Worm (Caenorhabditis elegans): ENCODE data around the gene H14N18.2.

The H14N18.2 gene

ce11 chrV:8906896-8907295 lies 25.5 kb upstream of the H14N18.2 start, which contains the start of gene frpr-11:
Gene frpr-11 (plus strand): TSS chrV:8907196.
- TF ChIP-seq pha-2 (tag; optimal IDR thresholded peaks at IDR 0.05) (no peak), npax-4 (tag; optimal IDR thresholded peaks at IDR 0.05) (no peak), pros-1 (tag; optimal IDR thresholded peaks at IDR 0.05) (no peak), hlh-6 (tag; optimal IDR thresholded peaks at IDR 0.05) (no peak), ceh-22 (tag; optimal IDR thresholded peaks at IDR 0.05) (no peak), unc-3 (GFP tag; conservative IDR thresholded peaks at IDR 0.05) (no peak), unc-3 (tag; optimal IDR thresholded peaks at IDR 0.05) (no peak)

ce11 chrV:8913940-8914339 lies 18.5 kb upstream of the H14N18.2 start, which contains the start of gene mod-1:
Gene mod-1 (minus strand): TSS chrV:8914040.
- TF ChIP-seq unc-3 (GFP tag; conservative IDR thresholded peaks at IDR 0.05) (no peak), unc-3 (tag; optimal IDR thresholded peaks at IDR 0.05) (no peak), nhr-11 (tag; optimal IDR thresholded peaks at IDR 0.05) (no peak), pros-1 (tag; optimal IDR thresholded peaks at IDR 0.05) (no peak), rnt-1 (tag; optimal IDR thresholded peaks at IDR 0.05) (no peak), ets-4 (tag; optimal IDR thresholded peaks at IDR 0.05) (no peak), fax-1 (tag; optimal IDR thresholded peaks at IDR 0.05) (no peak), ceh-18 (tag; optimal IDR thresholded peaks at IDR 0.05) (no peak), tbx-2 (tag; optimal IDR thresholded peaks at IDR 0.05) (no peak), nhr-232 (tag; optimal IDR thresholded peaks at IDR 0.05) (no peak), elt-2 (tag; optimal IDR thresholded peaks at IDR 0.05) (no peak), K09A11.1 (tag; optimal IDR thresholded peaks at IDR 0.05; ENCODE audit: insufficient read depth) (no peak), tbx-7 (tag; optimal IDR thresholded peaks at IDR 0.05) (no peak)

ce11 chrV:8922781-8923180 lies 9.6 kb upstream of the H14N18.2 start, which contains the start of gene ttr-47:
Gene ttr-47 (plus strand): TSS chrV:8923088.
- no peak for TF ChIP-seq sox-2 (GFP tag; IDR thresholded peaks at IDR 0.05)
- TF ChIP-seq unc-55 (GFP tag; optimal IDR thresholded peaks at IDR 0.05): peak; percentile 33
- TF ChIP-seq elt-2 (tag; optimal IDR thresholded peaks at IDR 0.05): peak; percentile 47

DNA sequence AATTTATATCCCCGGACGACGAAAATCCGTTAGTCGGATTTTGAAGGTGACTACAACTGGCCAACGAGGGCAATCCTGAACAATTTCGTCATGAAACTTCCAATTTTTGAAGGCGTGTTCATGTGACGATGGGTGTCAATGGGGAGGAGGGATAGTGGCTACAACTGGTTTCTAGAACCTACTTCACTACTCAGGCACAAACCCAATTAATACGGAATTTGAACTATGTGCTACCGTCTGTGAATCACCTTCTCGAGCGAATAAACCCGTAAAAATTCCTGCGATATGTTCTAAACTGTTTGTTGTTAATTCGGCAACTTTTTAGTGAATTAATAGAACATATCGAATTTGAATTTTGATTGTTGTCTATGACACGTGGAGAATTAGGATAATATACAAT lies 4.7 kb upstream of the H14N18.2 start:
- TF ChIP-seq unc-42 (tag; optimal IDR thresholded peaks at IDR 0.05) (no peak), ceh-9 (tag; optimal IDR thresholded peaks at IDR 0.05) (no peak), pha-2 (tag; optimal IDR thresholded peaks at IDR 0.05) (no peak), C38D4.7 (GFP tag; optimal IDR thresholded peaks at IDR 0.05) (no peak), hlh-15 (tag; optimal IDR thresholded peaks at IDR 0.05) (no peak), C08G9.2 (tag; optimal IDR thresholded peaks at IDR 0.05) (no peak), fax-1 (tag; optimal IDR thresholded peaks at IDR 0.05) (no peak), ceh-31 (tag; optimal IDR thresholded peaks at IDR 0.05) (no peak), ceh-48 (tag; optimal IDR thresholded peaks at IDR 0.05) (no peak), T23F11.4 (GFP tag; optimal IDR thresholded peaks at IDR 0.05) (no peak), nhr-11 (tag; optimal IDR thresholded peaks at IDR 0.05) (no peak), ets-4 (tag; optimal IDR thresholded peaks at IDR 0.05) (no peak), ceh-19 (GFP tag; optimal IDR thresholded peaks at IDR 0.05) (no peak), tbx-2 (tag; optimal IDR thresholded peaks at IDR 0.05) (no peak), ahr-1 (tag; optimal IDR thresholded peaks at IDR 0.05) (no peak), unc-86 (tag; optimal IDR thresholded peaks at IDR 0.05) (no peak)

DNA sequence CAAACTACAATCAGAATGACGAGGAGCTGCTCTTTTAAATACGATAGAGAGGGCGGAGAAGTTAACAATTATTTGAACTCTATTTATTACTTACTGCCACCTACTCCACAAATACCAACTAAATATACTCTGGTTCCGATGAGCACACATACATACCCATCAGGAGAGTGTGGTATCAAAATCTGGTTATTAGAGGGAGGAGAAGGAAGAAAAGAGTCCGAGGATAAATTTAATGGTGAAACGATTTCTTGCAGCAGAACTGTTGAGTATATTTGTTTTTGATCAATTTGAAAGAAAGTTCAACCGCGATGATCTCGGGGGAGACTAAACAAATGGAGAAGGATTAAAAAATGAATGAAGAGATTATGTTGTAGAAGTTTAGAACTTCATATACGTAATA lies 3.5 kb upstream of the H14N18.2 start, which contains the start of gene H14N18.4:
TSS of gene H14N18.4 (minus strand) at position 12 of the 400 bp plus-strand sequence.
- TF ChIP-seq pax-1 (tag; optimal IDR thresholded peaks at IDR 0.05): no peak

DNA sequence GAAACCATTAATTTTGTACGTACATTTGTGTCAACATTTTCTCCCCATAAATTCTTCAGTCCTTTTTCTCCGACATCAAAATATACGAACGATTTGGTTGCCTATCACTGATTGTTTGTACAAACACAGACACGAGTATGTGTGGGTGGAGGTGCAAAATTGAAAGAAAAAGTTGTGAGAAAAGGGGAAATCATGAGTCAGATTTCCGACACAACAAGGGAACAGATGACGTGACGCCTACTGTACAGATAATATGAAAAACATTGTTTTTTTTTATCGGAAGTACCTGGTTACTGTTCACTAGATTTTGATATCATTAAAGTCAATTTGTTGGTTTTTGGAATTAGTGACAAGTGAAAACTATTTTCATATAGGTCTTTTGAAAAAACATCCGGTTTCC lies 1.8 kb downstream of the H14N18.2 start:
- TF ChIP-seq Y22D7AL.16 (tag; optimal IDR thresholded peaks at IDR 0.05): no peak
- TF ChIP-seq unc-3 (GFP tag; conservative IDR thresholded peaks at IDR 0.05): no peak
- no peak for TF ChIP-seq unc-3 (tag; optimal IDR thresholded peaks at IDR 0.05)
- no peak for TF ChIP-seq ceh-9 (tag; optimal IDR thresholded peaks at IDR 0.05)
- TF ChIP-seq tbx-2 (tag; optimal IDR thresholded peaks at IDR 0.05): no peak
- no peak for TF ChIP-seq pqm-1 (tag; optimal IDR thresholded peaks at IDR 0.05)
- no peak for TF ChIP-seq hlh-6 (tag; optimal IDR thresholded peaks at IDR 0.05)
- TF ChIP-seq C38D4.7 (GFP tag; optimal IDR thresholded peaks at IDR 0.05): no peak
